Worm (Caenorhabditis elegans) whole organism, L3 larva: ENCODE measurements around the gene ZK1067.4.

Source experiments
- R02D3.7 ChIP-seq: fragments of 150-350 bp; optimal IDR thresholded peaks from 2 replicates; lab custom pipeline; 2014; ENCODE audit warnings: missing biosample characterization, missing genetic modification characterization
- ZK546.5 ChIP-seq: sonication (generic microtip); optimal IDR thresholded peaks from 2 replicates; lab custom pipeline; 2017; ENCODE audit warnings: missing biosample characterization, missing genetic modification characterization
- aly-2 ChIP-seq: fragments of 150-350 bp; optimal IDR thresholded peaks from 2 replicates; lab custom pipeline; 2014; ENCODE audit warnings: missing biosample characterization, missing genetic modification characterization
- ama-1 ChIP-seq: fragments of 150-350 bp; optimal IDR thresholded peaks from 2 replicates; lab custom pipeline; 2018
- ceh-16 ChIP-seq: sonication (generic microtip); optimal IDR thresholded peaks from 2 replicates; lab custom pipeline; 2017; ENCODE audit warnings: missing biosample characterization, missing genetic modification characterization
- ceh-28 ChIP-seq: fragments of 150-350 bp; optimal IDR thresholded peaks from 2 replicates; lab custom pipeline; 2014; ENCODE audit warnings: missing biosample characterization, missing genetic modification reagents, missing genetic modification characterization
- ceh-82 ChIP-seq: fragments of 150-350 bp; optimal IDR thresholded peaks from 2 replicates; lab custom pipeline; 2014; ENCODE audit warnings: missing biosample characterization, missing genetic modification characterization
- ceh-9 ChIP-seq: sonication (generic microtip); optimal IDR thresholded peaks from 2 replicates; lab custom pipeline; 2018; ENCODE audit warnings: missing biosample characterization, missing genetic modification characterization
- daf-12 ChIP-seq: fragments of 150-350 bp; optimal IDR thresholded peaks from 2 replicates; lab custom pipeline; 2014; ENCODE audit warnings: missing biosample characterization, missing genetic modification reagents, missing genetic modification characterization
- egl-27 ChIP-seq: sonication (generic microtip); optimal IDR thresholded peaks from 4 replicates; lab custom pipeline; 2017; ENCODE audit warnings: missing biosample characterization, missing genetic modification reagents, missing genetic modification characterization
- egl-5 ChIP-seq: fragments of 150-350 bp; optimal IDR thresholded peaks from 2 replicates; lab custom pipeline; 2017; ENCODE audit warnings: missing biosample characterization, missing genetic modification reagents, missing genetic modification characterization, inconsistent platforms
- elt-1 ChIP-seq: fragments of 150-350 bp; optimal IDR thresholded peaks from 2 replicates; lab custom pipeline; 2014; ENCODE audit warnings: missing biosample characterization, missing genetic modification characterization
- elt-2 ChIP-seq: sonication (generic microtip); optimal IDR thresholded peaks from 2 replicates; lab custom pipeline; 2016; ENCODE audit warnings: missing genetic modification reagents, mild to moderate bottlenecking, missing genetic modification characterization, missing compliant biosample characterization
- elt-3 ChIP-seq, 3 experiments: fragments of 150-350 bp in 1 of 3; sonication (generic microtip) in 2 of 3; optimal IDR thresholded peaks; 2 replicates in 2 of 3; 4 replicates in 1 of 3; lab custom pipeline; 2014 to 2017; ENCODE audit warnings: missing biosample characterization in 3 of 3, missing genetic modification characterization in 3 of 3
- eor-1 ChIP-seq, 2 experiments: fragments of 150-350 bp; optimal IDR thresholded peaks; 2 replicates each; lab custom pipeline; 2014 to 2018; ENCODE audit warnings: missing biosample characterization in 2 of 2, missing genetic modification characterization in 2 of 2
- fkh-10 ChIP-seq: sonication (generic microtip); optimal IDR thresholded peaks from 2 replicates; lab custom pipeline; 2017; ENCODE audit warnings: missing biosample characterization, missing genetic modification reagents, missing genetic modification characterization
- fkh-2 ChIP-seq: fragments of 150-350 bp; optimal IDR thresholded peaks from 2 replicates; lab custom pipeline; 2014; ENCODE audit warnings: missing biosample characterization, missing genetic modification reagents, missing genetic modification characterization
- fos-1 ChIP-seq: fragments of 150-350 bp; optimal IDR thresholded peaks from 2 replicates; lab custom pipeline; 2014; ENCODE audit warnings: missing biosample characterization, missing genetic modification characterization
- hmg-11 ChIP-seq: sonication (generic microtip); optimal IDR thresholded peaks from 2 replicates; lab custom pipeline; 2016; ENCODE audit warnings: missing genetic modification characterization, missing compliant biosample characterization
- jun-1 ChIP-seq: fragments of 150-350 bp; optimal IDR thresholded peaks from 2 replicates; lab custom pipeline; 2014; ENCODE audit warnings: missing biosample characterization, missing genetic modification reagents, missing genetic modification characterization
- lin-15B ChIP-seq: fragments of 150-350 bp; optimal IDR thresholded peaks from 2 replicates; lab custom pipeline; 2014; ENCODE audit warnings: missing biosample characterization, missing genetic modification characterization
- lin-39 ChIP-seq: fragments of 150-350 bp; optimal IDR thresholded peaks from 2 replicates; lab custom pipeline; 2018; ENCODE audit warnings: missing biosample characterization, missing genetic modification reagents, missing genetic modification characterization
- lsy-12 ChIP-seq: sonication (generic microtip); optimal IDR thresholded peaks from 2 replicates; lab custom pipeline; 2016; ENCODE audit warnings: mild to moderate bottlenecking, missing genetic modification characterization, missing compliant biosample characterization
- mdl-1 ChIP-seq: fragments of 150-350 bp; optimal IDR thresholded peaks from 2 replicates; lab custom pipeline; 2014; ENCODE audit warnings: missing biosample characterization, missing genetic modification characterization
- mml-1 ChIP-seq: fragments of 150-350 bp; sonication (generic microtip); optimal IDR thresholded peaks from 3 replicates; lab custom pipeline; 2014; ENCODE audit warnings: missing biosample characterization, missing genetic modification characterization
- nfya-1 ChIP-seq: sonication (generic microtip); optimal IDR thresholded peaks from 2 replicates; lab custom pipeline; 2017; ENCODE audit warnings: missing genetic modification characterization, mild to moderate bottlenecking, missing compliant biosample characterization, antibody characterized with exemption, moderate library complexity; ENCODE audit not compliant: insufficient read depth
- nhr-11 ChIP-seq: fragments of 150-350 bp; optimal IDR thresholded peaks from 2 replicates; lab custom pipeline; 2014; ENCODE audit warnings: missing biosample characterization, missing genetic modification characterization
- nhr-12 ChIP-seq: fragments of 150-350 bp; optimal IDR thresholded peaks from 2 replicates; lab custom pipeline; 2014; ENCODE audit warnings: missing biosample characterization, missing genetic modification characterization
- nhr-23 ChIP-seq: fragments of 150-350 bp; optimal IDR thresholded peaks from 2 replicates; lab custom pipeline; 2014; ENCODE audit warnings: missing biosample characterization, missing genetic modification reagents, missing genetic modification characterization
- nhr-237 ChIP-seq: fragments of 150-350 bp; optimal IDR thresholded peaks from 2 replicates; lab custom pipeline; 2014; ENCODE audit warnings: missing biosample characterization, missing genetic modification characterization
- nhr-25 ChIP-seq: sonication (generic microtip); optimal IDR thresholded peaks from 2 replicates; lab custom pipeline; 2017; ENCODE audit warnings: missing biosample characterization, missing genetic modification characterization
- nhr-28 ChIP-seq: fragments of 150-350 bp; optimal IDR thresholded peaks from 2 replicates; lab custom pipeline; 2014; ENCODE audit warnings: missing biosample characterization, missing genetic modification characterization
- nhr-43 ChIP-seq: sonication (generic microtip); optimal IDR thresholded peaks from 2 replicates; lab custom pipeline; 2016; ENCODE audit warnings: mild to moderate bottlenecking, missing genetic modification characterization, missing compliant biosample characterization; ENCODE audit not compliant: poor library complexity, severe bottlenecking
- nhr-76 ChIP-seq: fragments of 150-350 bp; sonication (generic microtip); optimal IDR thresholded peaks from 5 replicates; lab custom pipeline; 2014; ENCODE audit warnings: missing biosample characterization, missing genetic modification characterization
- nhr-77 ChIP-seq: fragments of 150-350 bp; optimal IDR thresholded peaks from 2 replicates; lab custom pipeline; 2014; ENCODE audit warnings: missing biosample characterization, missing genetic modification characterization
- pha-4 ChIP-seq: fragments of 150-350 bp; optimal IDR thresholded peaks from 2 replicates; lab custom pipeline; 2014; ENCODE audit warnings: missing biosample characterization, missing genetic modification reagents, missing genetic modification characterization
- pqm-1 ChIP-seq: fragments of 150-350 bp; optimal IDR thresholded peaks from 2 replicates; lab custom pipeline; 2017; ENCODE audit warnings: missing biosample characterization, missing genetic modification characterization, inconsistent platforms
- sea-2 ChIP-seq: fragments of 150-350 bp; sonication (generic microtip); optimal IDR thresholded peaks from 4 replicates; lab custom pipeline; 2014; ENCODE audit warnings: missing biosample characterization, missing genetic modification reagents, missing genetic modification characterization
- skn-1 ChIP-seq: fragments of 150-350 bp; optimal IDR thresholded peaks from 2 replicates; lab custom pipeline; 2014; ENCODE audit warnings: missing biosample characterization, missing genetic modification characterization
- snpc-4 ChIP-seq: fragments of 150-350 bp; optimal IDR thresholded peaks from 2 replicates; lab custom pipeline; 2014; ENCODE audit warnings: missing biosample characterization, missing genetic modification characterization
- tbx-2 ChIP-seq: sonication (generic microtip); optimal IDR thresholded peaks from 2 replicates; lab custom pipeline; 2016; ENCODE audit warnings: mild to moderate bottlenecking, missing genetic modification characterization, missing compliant biosample characterization
- unc-62 ChIP-seq: fragments of 150-350 bp; sonication (generic microtip); optimal IDR thresholded peaks from 4 replicates; lab custom pipeline; 2014; ENCODE audit warnings: missing biosample characterization, missing genetic modification reagents, missing genetic modification characterization
- zag-1 ChIP-seq: fragments of 150-350 bp; optimal IDR thresholded peaks from 2 replicates; lab custom pipeline; 2014; ENCODE audit warnings: missing biosample characterization, missing genetic modification characterization
- ztf-11 ChIP-seq: fragments of 150-350 bp; optimal IDR thresholded peaks from 2 replicates; lab custom pipeline; 2014; ENCODE audit warnings: missing biosample characterization, missing genetic modification characterization
- ztf-4 ChIP-seq: fragments of 150-350 bp; optimal IDR thresholded peaks from 2 replicates; lab custom pipeline; 2014; ENCODE audit warnings: missing biosample characterization, missing genetic modification characterization

Gene ZK1067.4

ce11 chrII:9177080-9177479, 33.1 kb upstream of the ZK1067.4 start, which contains the start of the genes sec-5 and pir-1:
TSS of gene sec-5 (minus strand) at chrII:9177152.
TSS of gene pir-1 (plus strand) at chrII:9177300.
- TF ChIP-seq lsy-12 (tag; lab: Kevin White, UChicago), result no peak
- TF ChIP-seq ceh-9, result no peak
- TF ChIP-seq eor-1 (tag; optimal IDR thresholded peaks at IDR 0.05; lab: Kevin White, UChicago), result no peak
- no peak for TF ChIP-seq ceh-82 (tag; lab: Kevin White, UChicago)
- TF ChIP-seq ztf-11 (tag; lab: Kevin White, UChicago), result no peak
- TF ChIP-seq fkh-2, result no peak
- no peak for TF ChIP-seq nhr-76 (tag; lab: Kevin White, UChicago)
- peak; percentile 23 for TF ChIP-seq hmg-11
- peak; percentile 58 for TF ChIP-seq lin-15B (tag; lab: Kevin White, UChicago)
- TF ChIP-seq jun-1 (tag; lab: Kevin White, UChicago), result no peak
- no peak for TF ChIP-seq nhr-25
- no peak for TF ChIP-seq ceh-28
- TF ChIP-seq mml-1 (tag; lab: Kevin White, UChicago), result no peak
- no peak for TF ChIP-seq snpc-4
- TF ChIP-seq fkh-10 (GFP tag; lab: Kevin White, UChicago), result no peak
- TF ChIP-seq sea-2 (GFP tag; lab: Kevin White, UChicago), result no peak
- TF ChIP-seq tbx-2 (tag; lab: Kevin White, UChicago), result no peak
- no peak for TF ChIP-seq skn-1 (tag; lab: Kevin White, UChicago)
- TF ChIP-seq nhr-12 (tag; lab: Kevin White, UChicago), result no peak
- TF ChIP-seq nhr-43 (tag; lab: Kevin White, UChicago), result no peak
- peak; percentile 48 for TF ChIP-seq lin-39 (tag; lab: Kevin White, UChicago)
- no peak for TF ChIP-seq nhr-77 (tag; lab: Kevin White, UChicago)
- no peak for TF ChIP-seq unc-62 (GFP tag; lab: Kevin White, UChicago)
- TF ChIP-seq ceh-16 (tag; lab: Kevin White, UChicago), result no peak
- no peak for TF ChIP-seq aly-2 (tag; lab: Kevin White, UChicago)
- TF ChIP-seq ZK546.5 (tag; lab: Kevin White, UChicago), result no peak
- peak; percentile 40 for TF ChIP-seq egl-5 (tag; lab: Kevin White, UChicago)
- TF ChIP-seq pha-4 (tag; lab: Kevin White, UChicago), result peak; percentile 82
- TF ChIP-seq elt-2, result peak; percentile 16
- TF ChIP-seq elt-1, result no peak
- no peak for TF ChIP-seq egl-27 (tag; lab: Kevin White, UChicago)
- TF ChIP-seq ama-1 (lab: Kevin White, UChicago), result no peak
- no peak for TF ChIP-seq nhr-23 (tag; lab: Kevin White, UChicago)
- TF ChIP-seq elt-3 (tag; optimal IDR thresholded peaks at IDR 0.05; lab: Kevin White, UChicago), result no peak
- TF ChIP-seq nhr-11, result no peak
- TF ChIP-seq R02D3.7 (tag; lab: Kevin White, UChicago), result no peak
- no peak for TF ChIP-seq mdl-1 (tag; lab: Kevin White, UChicago)
- no peak for TF ChIP-seq fos-1 (tag; lab: Kevin White, UChicago)
- peak; percentile 45 for TF ChIP-seq nfya-1 (tag; lab: Kevin White, UChicago)
- no peak for TF ChIP-seq nhr-28 (tag; lab: Kevin White, UChicago)
- no peak for TF ChIP-seq pqm-1 (tag; lab: Kevin White, UChicago)
- no peak for TF ChIP-seq nhr-237 (tag; lab: Kevin White, UChicago)
- no peak for TF ChIP-seq ztf-4
- TF ChIP-seq zag-1 (tag; lab: Kevin White, UChicago), result no peak
- TF ChIP-seq daf-12 (tag; lab: Kevin White, UChicago), result no peak

- TF ChIP-seq egl-27 (tag; lab: Kevin White, UChicago), result no peak
- TF ChIP-seq tbx-2 (tag; lab: Kevin White, UChicago), result no peak
- TF ChIP-seq mdl-1 (tag; lab: Kevin White, UChicago), result no peak
- no peak for TF ChIP-seq pha-4 (tag; lab: Kevin White, UChicago)
- TF ChIP-seq ceh-28, result no peak
- TF ChIP-seq nhr-237 (tag; lab: Kevin White, UChicago), result no peak
- no peak for TF ChIP-seq ceh-82 (tag; lab: Kevin White, UChicago)
- TF ChIP-seq ZK546.5 (tag; lab: Kevin White, UChicago), result no peak
- TF ChIP-seq lin-15B (tag; lab: Kevin White, UChicago), result no peak
- no peak for TF ChIP-seq eor-1 (tag; optimal IDR thresholded peaks at IDR 0.05; lab: Kevin White, UChicago)
- TF ChIP-seq hmg-11, result no peak
- TF ChIP-seq ama-1 (lab: Kevin White, UChicago), result no peak
- no peak for TF ChIP-seq ztf-4
- no peak for TF ChIP-seq sea-2 (GFP tag; lab: Kevin White, UChicago)
- TF ChIP-seq fkh-10 (GFP tag; lab: Kevin White, UChicago), result no peak
- TF ChIP-seq nhr-12 (tag; lab: Kevin White, UChicago), result no peak
- TF ChIP-seq skn-1 (tag; lab: Kevin White, UChicago), result no peak
- TF ChIP-seq, all 47 proteins: peak for 0
Observed at ce11 chrII:9178811-9179210, 31.4 kb upstream of the ZK1067.4 start.
